Fruit fly (Drosophila melanogaster): ENCODE data around the gene Vml.

The Vml gene

DNA sequence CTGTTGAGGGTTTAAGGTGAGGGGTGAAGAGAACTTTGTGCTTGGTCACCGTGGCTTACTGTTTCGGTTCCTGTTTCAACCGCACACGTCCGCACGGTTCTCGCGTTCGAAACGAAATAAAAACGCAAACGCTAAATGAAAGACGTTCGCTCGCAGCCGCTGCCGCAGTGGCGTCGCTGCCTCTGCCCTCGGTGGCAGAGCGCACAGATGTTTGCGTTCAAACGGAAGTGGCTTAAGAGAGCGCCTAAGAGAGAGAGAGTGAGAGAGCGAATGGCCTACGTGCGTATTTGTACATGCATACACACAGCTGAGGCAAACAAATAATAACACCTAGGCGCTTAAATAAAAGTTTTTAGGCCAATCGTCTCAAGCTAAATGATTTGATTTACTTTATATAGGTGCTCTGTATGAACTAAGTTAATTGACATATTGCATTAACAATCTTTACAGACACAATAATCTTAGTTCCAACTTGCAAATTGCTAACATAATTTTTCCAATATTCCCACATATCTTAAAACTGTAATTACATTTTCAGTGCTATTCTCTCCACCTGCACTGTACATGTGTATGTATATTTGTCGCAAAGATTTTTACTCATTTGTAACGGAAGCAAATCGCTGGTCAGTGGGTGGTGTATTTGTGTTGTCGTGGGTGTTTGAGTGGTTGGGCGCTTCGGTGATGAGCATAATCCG is 17.8 kb downstream of the Vml start, which contains the start of gene CG2865 (continued):
- TF ChIP-seq PHDP (tag; optimal IDR thresholded peaks at IDR 0.05) (peak; percentile 97), rib (GFP tag; IDR thresholded peaks at IDR 0.05) (peak; percentile 73), CG9215 (GFP tag; IDR thresholded peaks at IDR 0.05) (peak; percentile 86), CG13296 (GFP tag; optimal IDR thresholded peaks at IDR 0.05) (peak; percentile 98), Fer1 (GFP tag; optimal IDR thresholded peaks at IDR 0.05) (peak; percentile 98), CG12236 (GFP tag; optimal IDR thresholded peaks at IDR 0.05) (peak; percentile 79), NC2β (GFP tag; optimal IDR thresholded peaks at IDR 0.05) (peak; percentile 82), ash1 (GFP tag; optimal IDR thresholded peaks at IDR 0.05) (peak; percentile 17), CG6175 (GFP tag; IDR thresholded peaks at IDR 0.05) (peak; percentile 69; the same call in 2 of the 3 replicates), CG4424 (GFP tag; optimal IDR thresholded peaks at IDR 0.05) (peak; percentile 91), CG11247 (GFP tag; IDR thresholded peaks at IDR 0.05) (peak; percentile 72), Scr (GFP tag; IDR thresholded peaks at IDR 0.05; ENCODE audit: partially characterized antibody) (no peak; the same call in 1 of the 2 replicates), CG15696 (tag; optimal IDR thresholded peaks at IDR 0.05) (peak; percentile 93), grn (GFP tag; optimal IDR thresholded peaks at IDR 0.05) (peak; percentile 66), CG17802 (tag; optimal IDR thresholded peaks at IDR 0.05) (peak; percentile 57), Blimp-1 (GFP tag; optimal IDR thresholded peaks at IDR 0.05) (peak; percentile 91), CG14014 (GFP tag; IDR thresholded peaks at IDR 0.05) (peak; percentile 88), dpn (GFP tag; optimal IDR thresholded peaks at IDR 0.05) (peak; percentile 92 to 94), Lhr (GFP tag; optimal IDR thresholded peaks at IDR 0.05) (peak; percentile 79), B-H1 (GFP tag; IDR thresholded peaks at IDR 0.05) (peak; percentile 69), Rx (GFP tag; IDR thresholded peaks at IDR 0.05) (peak; percentile 69), CG3726 (GFP tag; IDR thresholded peaks at IDR 0.05) (0 out of 3 replicates have a peak, but pooled peaks have one; percentile 63), twi (tag; optimal IDR thresholded peaks at IDR 0.05) (peak; percentile 91), CG9817 (tag; optimal IDR thresholded peaks at IDR 0.05) (peak; percentile 93), wdn (GFP tag; IDR thresholded peaks at IDR 0.05) (peak; percentile 71), CG6683 (GFP tag; optimal IDR thresholded peaks at IDR 0.05) (peak; percentile 92), ac (GFP tag; optimal IDR thresholded peaks at IDR 0.05) (peak; percentile 77), Max (GFP tag; optimal IDR thresholded peaks at IDR 0.05) (peak; percentile 91), chm (GFP tag; IDR thresholded peaks at IDR 0.05) (peak; percentile 86), Dp (GFP tag; optimal IDR thresholded peaks at IDR 0.05) (peak; percentile 13), CG6254 (GFP tag; optimal IDR thresholded peaks at IDR 0.05) (peak; percentile 91), CG10209 (GFP tag; optimal IDR thresholded peaks at IDR 0.05) (peak; percentile 94), sim (GFP tag; IDR thresholded peaks at IDR 0.05) (peak; percentile 77; the same call in 1 of the 2 replicates), D19B (GFP tag; optimal IDR thresholded peaks at IDR 0.05) (peak; percentile 87), CG4282 (GFP tag; optimal IDR thresholded peaks at IDR 0.05) (peak; percentile 76), Doc2 (GFP tag; IDR thresholded peaks at IDR 0.05) (no peak), CG10654 (GFP tag; optimal IDR thresholded peaks at IDR 0.05) (peak; percentile 81), Xbp1 (GFP tag; optimal IDR thresholded peaks at IDR 0.05) (peak; percentile 91), unc-4 (GFP tag; IDR thresholded peaks at IDR 0.05; ENCODE audit: partially characterized antibody) (peak; percentile 45; the same call in 1 of the 2 replicates), NFAT (GFP tag; IDR thresholded peaks at IDR 0.05) (peak; percentile 63), CG42726 (GFP tag; IDR thresholded peaks at IDR 0.05; ENCODE audit: partially characterized antibody) (peak; percentile 57; the same call in 1 of the 2 replicates), CG12104 (GFP tag; optimal IDR thresholded peaks at IDR 0.05) (peak; percentile 94), en (GFP tag; optimal IDR thresholded peaks at IDR 0.05) (peak; percentile 75), YL-1 (GFP tag; optimal IDR thresholded peaks at IDR 0.05) (peak; percentile 85), Bgb (GFP tag; IDR thresholded peaks at IDR 0.05; ENCODE audit: partially characterized antibody) (peak; percentile 64), cas (GFP tag; IDR thresholded peaks at IDR 0.05) (peak; percentile 74), Jarid2 (GFP tag; optimal IDR thresholded peaks at IDR 0.05) (peak; percentile 93), CG9609 (GFP tag; optimal IDR thresholded peaks at IDR 0.05) (peak; percentile 91), Abd-B (GFP tag; optimal IDR thresholded peaks at IDR 0.05) (peak; percentile 86)

All from whole organism, embryonic.